Fruit fly (Drosophila melanogaster): ENCODE results near the gene CG42833.

The CG42833 gene

DNA sequence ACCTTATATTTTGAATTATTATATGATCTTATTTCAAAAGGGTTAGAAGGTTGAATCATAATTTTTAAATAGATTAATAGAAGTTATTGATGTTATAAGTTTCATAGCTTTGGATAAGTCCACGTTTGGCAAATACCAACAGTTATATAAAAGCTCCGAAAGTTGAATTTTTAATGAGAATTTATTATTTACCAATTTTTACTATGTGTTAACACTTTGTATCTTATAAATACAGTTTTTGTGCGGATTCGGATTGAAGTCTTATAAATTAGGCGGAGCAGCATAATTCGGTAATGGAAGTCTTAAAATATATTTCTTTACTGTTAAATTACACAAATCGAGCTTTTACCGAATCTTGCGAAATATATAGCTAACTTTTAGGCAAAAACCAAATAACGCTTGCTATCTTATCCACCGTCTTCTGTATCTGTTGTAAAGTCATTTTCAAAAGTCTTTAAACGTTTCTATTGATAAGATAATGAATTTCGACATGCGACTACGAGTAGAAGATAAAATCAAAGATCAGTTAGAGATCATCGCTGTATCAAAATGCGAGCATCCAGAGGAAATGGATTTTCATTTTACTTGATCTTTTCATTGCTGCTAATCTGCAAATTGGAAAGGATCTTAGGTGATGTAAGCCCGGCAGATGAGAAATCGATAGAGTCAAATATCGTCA lies at the start of gene CG42833:
TSS of gene CG42833 (plus strand) at position 525 of the 679 bp plus-strand sequence.
- TF ChIP-seq CG8478 (optimal IDR thresholded peaks at IDR 0.05) (no peak), CTCF (optimal IDR thresholded peaks at IDR 0.05) (no peak)

dm6 chr3L:20168152-20168551 lies 31.7 kb upstream of the CG42833 start:
- TF ChIP-seq CTCF (optimal IDR thresholded peaks at IDR 0.05): no peak
- TF ChIP-seq CG8478 (optimal IDR thresholded peaks at IDR 0.05): no peak

DNA sequence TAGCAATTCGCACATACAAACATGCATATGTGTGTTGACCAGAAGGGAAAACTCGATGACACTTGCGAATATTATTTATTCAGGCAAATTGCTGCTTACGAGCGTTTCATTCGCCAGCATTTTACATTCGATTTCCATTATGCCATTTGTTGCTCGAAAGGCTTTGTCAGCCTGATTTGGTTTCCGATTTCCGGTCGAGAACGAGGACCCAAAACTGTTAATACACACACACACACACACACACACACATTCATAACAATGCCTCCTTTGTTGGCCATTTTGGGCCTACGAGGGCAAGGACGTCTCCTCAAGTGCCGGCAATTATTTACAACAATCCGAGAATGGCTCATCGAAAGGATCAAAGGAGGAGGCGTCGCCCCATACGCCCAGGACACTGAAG lies 22.2 kb upstream of the CG42833 start:
- TF ChIP-seq CG8478 (optimal IDR thresholded peaks at IDR 0.05): no peak
- no peak for TF ChIP-seq CTCF (optimal IDR thresholded peaks at IDR 0.05)

- TF ChIP-seq CG8478 (optimal IDR thresholded peaks at IDR 0.05) (no peak), CTCF (optimal IDR thresholded peaks at IDR 0.05) (no peak)
These were observed 21.8 kb upstream of the CG42833 start for dm6 chr3L:20178101-20178500.

dm6 chr3L:20182799-20183198 lies 17.1 kb upstream of the CG42833 start:
- TF ChIP-seq CTCF (optimal IDR thresholded peaks at IDR 0.05) (no peak), CG8478 (optimal IDR thresholded peaks at IDR 0.05) (no peak)

dm6 chr3L:20183345-20184088 lies 16.4 kb upstream of the CG42833 start:
- no peak for TF ChIP-seq CTCF (optimal IDR thresholded peaks at IDR 0.05)
- no peak for TF ChIP-seq CG8478 (optimal IDR thresholded peaks at IDR 0.05)

- TF ChIP-seq CG8478 (optimal IDR thresholded peaks at IDR 0.05) (no peak), CTCF (optimal IDR thresholded peaks at IDR 0.05) (no peak)
These were observed 14.6 kb upstream of the CG42833 start for dm6 chr3L:20185206-20185868.

dm6 chr3L:20185886-20186285 lies 14.0 kb upstream of the CG42833 start:
- TF ChIP-seq CG8478 (optimal IDR thresholded peaks at IDR 0.05) (no peak), CTCF (optimal IDR thresholded peaks at IDR 0.05) (no peak)

- TF ChIP-seq CG8478 (optimal IDR thresholded peaks at IDR 0.05): no peak
- no peak for TF ChIP-seq CTCF (optimal IDR thresholded peaks at IDR 0.05)
These were observed 13.4 kb upstream of the CG42833 start for dm6 chr3L:20186294-20187020.

DNA sequence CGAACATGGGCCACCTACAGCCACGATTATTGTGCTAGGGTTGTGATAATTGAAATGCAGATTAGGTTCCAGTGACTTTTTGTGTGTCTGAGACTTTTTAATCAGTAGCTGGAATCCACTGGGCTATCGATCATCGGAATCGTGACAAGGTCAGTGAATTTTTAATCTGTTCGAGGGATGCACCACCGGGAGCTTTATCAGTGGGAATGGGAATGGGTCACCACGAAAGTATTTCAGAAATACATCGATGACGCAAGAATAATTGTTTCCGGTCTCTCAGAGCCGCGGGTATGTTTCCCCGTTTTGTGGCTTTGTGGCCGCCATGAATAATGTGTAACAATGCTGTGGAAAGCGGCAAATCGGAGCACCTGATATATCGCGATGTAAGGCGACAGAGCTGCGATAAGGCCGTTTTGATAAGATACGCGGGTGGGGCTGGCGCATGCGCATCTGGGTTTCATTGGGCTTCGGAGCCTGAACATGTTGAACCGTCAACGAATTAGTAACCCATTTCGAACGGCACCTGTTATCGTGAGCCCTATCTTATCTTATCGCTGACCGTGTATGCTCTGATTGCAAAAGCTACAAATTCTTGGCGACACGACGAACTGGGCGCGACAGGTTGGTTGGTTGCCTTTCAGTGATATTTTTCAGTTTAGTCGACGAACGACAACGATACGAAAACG lies 11.9 kb upstream of the CG42833 start, which contains the start of gene Ssk:
TSS of gene Ssk (plus strand) at position 638 of the 686 bp plus-strand sequence.
- no peak for TF ChIP-seq CG8478 (optimal IDR thresholded peaks at IDR 0.05)
- TF ChIP-seq CTCF (optimal IDR thresholded peaks at IDR 0.05): no peak

- no peak for TF ChIP-seq CTCF (optimal IDR thresholded peaks at IDR 0.05)
- no peak for TF ChIP-seq CG8478 (optimal IDR thresholded peaks at IDR 0.05)
These were observed 8.0 kb upstream of the CG42833 start for dm6 chr3L:20191848-20192247.

dm6 chr3L:20192872-20193747 lies 6.8 kb upstream of the CG42833 start:
- TF ChIP-seq CG8478 (optimal IDR thresholded peaks at IDR 0.05) (no peak), CTCF (optimal IDR thresholded peaks at IDR 0.05) (no peak)

DNA sequence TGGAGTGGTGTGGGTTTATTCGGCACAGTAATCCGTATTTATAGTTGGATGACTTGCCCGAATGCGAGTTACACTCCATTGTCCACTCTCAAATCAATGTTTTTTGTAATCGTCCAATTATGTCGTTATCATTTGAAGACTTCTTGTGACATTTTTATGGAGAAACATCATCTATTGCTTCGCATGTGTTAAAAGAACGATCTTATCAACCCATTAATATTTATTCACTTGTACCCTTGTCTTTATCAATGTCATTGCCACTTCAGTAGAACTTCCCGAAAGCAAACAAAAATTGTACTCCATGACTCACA lies 6.2 kb upstream of the CG42833 start:
- no peak for TF ChIP-seq CG8478 (optimal IDR thresholded peaks at IDR 0.05)
- TF ChIP-seq CTCF (optimal IDR thresholded peaks at IDR 0.05): no peak

DNA sequence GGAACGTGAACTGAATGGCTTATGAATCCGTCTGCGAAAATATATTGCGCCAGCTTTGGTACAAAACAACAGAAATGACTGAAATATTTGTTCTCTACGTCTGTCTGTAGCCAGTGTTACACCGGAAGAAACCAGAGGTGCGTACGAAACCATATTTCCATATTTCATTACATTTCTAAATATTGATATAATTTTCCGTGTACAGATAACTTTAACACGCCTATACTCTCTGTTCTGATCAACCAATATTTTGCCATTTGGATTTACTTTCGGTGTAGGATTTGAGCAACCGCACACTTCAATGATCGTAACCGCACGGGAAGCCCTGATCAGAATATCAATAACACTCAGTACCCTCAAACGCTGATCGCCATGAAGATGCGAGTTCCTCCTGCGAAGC lies 5.2 kb upstream of the CG42833 start:
- TF ChIP-seq CTCF (optimal IDR thresholded peaks at IDR 0.05): no peak
- TF ChIP-seq CG8478 (optimal IDR thresholded peaks at IDR 0.05): no peak
